Worm (Caenorhabditis elegans) whole organism, L1 larva: ENCODE data around the gene ric-8.
A peak's percentile ranks its signal among the peaks of the same experiment; 100 is the strongest.

Experiments used
- C04F5.9 ChIP-seq: sonication (generic microtip); optimal IDR thresholded peaks from 2 replicates; lab custom pipeline; 2016; ENCODE audit warnings: missing genetic modification characterization, missing compliant biosample characterization
- F16B12.6 ChIP-seq: fragments of 150-350 bp; optimal IDR thresholded peaks from 2 replicates; lab custom pipeline; 2014; ENCODE audit warnings: missing biosample characterization, missing genetic modification characterization
- alr-1 ChIP-seq: fragments of 200-800 bp; sonication (Bioruptor generic); optimal IDR thresholded peaks from 2 replicates; lab custom pipeline; 2018; ENCODE audit warnings: borderline replicate concordance, mild to moderate bottlenecking, missing genetic modification characterization, missing compliant biosample characterization
- aly-2 ChIP-seq: fragments of 150-350 bp; optimal IDR thresholded peaks from 2 replicates; lab custom pipeline; 2014; ENCODE audit warnings: missing biosample characterization, missing genetic modification characterization
- ama-1 ChIP-seq: fragments of 150-350 bp; optimal IDR thresholded peaks from 2 replicates; lab custom pipeline; 2014
- ceh-8 ChIP-seq: fragments of 200-800 bp; sonication (Bioruptor generic); optimal IDR thresholded peaks from 2 replicates; lab custom pipeline; 2018; ENCODE audit warnings: mild to moderate bottlenecking, missing genetic modification characterization, moderate library complexity, missing compliant biosample characterization
- ceh-88 ChIP-seq: fragments of 200-800 bp; sonication (Bioruptor generic); IDR thresholded peaks from 2 replicates; pipeline ENCODE4 v1.3.6; 2022; ENCODE audit warnings: missing genetic modification characterization, missing compliant biosample characterization
- ceh-90 ChIP-seq: sonication (generic microtip); optimal IDR thresholded peaks from 2 replicates; lab custom pipeline; 2016; ENCODE audit warnings: missing genetic modification characterization, missing compliant biosample characterization
- ces-1 ChIP-seq: fragments of 150-350 bp; optimal IDR thresholded peaks from 2 replicates; lab custom pipeline; 2014; ENCODE audit warnings: missing biosample characterization, missing genetic modification reagents, missing genetic modification characterization
- dpl-1 ChIP-seq, 3 experiments: fragments of 150-350 bp in 2 of 3; sonication (generic microtip) in 1 of 3; optimal IDR thresholded peaks; 2 replicates each; lab custom pipeline; 2014 to 2017; ENCODE audit warnings: missing biosample characterization in 3 of 3, missing genetic modification characterization in 3 of 3, missing genetic modification reagents in 3 of 3
- dsc-1 ChIP-seq: sonication (generic microtip); optimal IDR thresholded peaks from 2 replicates; lab custom pipeline; 2016; ENCODE audit warnings: mild to moderate bottlenecking, missing genetic modification characterization, missing compliant biosample characterization
- efl-3 ChIP-seq: fragments of 200-800 bp; sonication (Bioruptor generic); optimal IDR thresholded peaks from 2 replicates; lab custom pipeline; 2018; ENCODE audit warnings: mild to moderate bottlenecking, missing genetic modification characterization, missing compliant biosample characterization
- elt-2 ChIP-seq: sonication (generic microtip); optimal IDR thresholded peaks from 2 replicates; lab custom pipeline; 2016; ENCODE audit warnings: missing genetic modification characterization, mild to moderate bottlenecking, inconsistent platforms, missing compliant biosample characterization, missing genetic modification reagents
- fkh-10 ChIP-seq: sonication (generic microtip); optimal IDR thresholded peaks from 2 replicates; lab custom pipeline; 2017; ENCODE audit warnings: missing biosample characterization, missing genetic modification reagents, missing genetic modification characterization
- fkh-4 ChIP-seq: sonication (generic microtip); optimal IDR thresholded peaks from 2 replicates; lab custom pipeline; 2016; ENCODE audit warnings: missing compliant biosample characterization, missing genetic modification characterization, borderline replicate concordance
- fkh-8 ChIP-seq: sonication (generic microtip); optimal IDR thresholded peaks from 2 replicates; lab custom pipeline; 2016; ENCODE audit warnings: mild to moderate bottlenecking, missing genetic modification characterization, missing compliant biosample characterization
- fos-1 ChIP-seq: fragments of 150-350 bp; optimal IDR thresholded peaks from 2 replicates; lab custom pipeline; 2014; ENCODE audit warnings: missing biosample characterization, missing genetic modification characterization
- grh-1 ChIP-seq: fragments of 200-800 bp; sonication (Bioruptor generic); IDR thresholded peaks from 2 replicates; pipeline ENCODE4 v1.3.6; 2022; ENCODE audit warnings: missing genetic modification reagents, missing genetic modification characterization, missing compliant biosample characterization
- hlh-17 ChIP-seq: fragments of 200-800 bp; sonication (Bioruptor generic); optimal IDR thresholded peaks from 2 replicates; lab custom pipeline; 2018; ENCODE audit warnings: missing genetic modification characterization, mild to moderate bottlenecking, missing compliant biosample characterization, moderate library complexity, borderline replicate concordance
- hpl-2 ChIP-seq: fragments of 150-350 bp; optimal IDR thresholded peaks from 2 replicates; lab custom pipeline; 2014; ENCODE audit warnings: missing biosample characterization, missing genetic modification reagents, missing genetic modification characterization
- irx-1 ChIP-seq: sonication (generic microtip); optimal IDR thresholded peaks from 2 replicates; lab custom pipeline; 2016; ENCODE audit warnings: missing genetic modification characterization, missing compliant biosample characterization
- lsy-2 ChIP-seq, 2 experiments: fragments of 150-350 bp; optimal IDR thresholded peaks; 2 replicates each; lab custom pipeline; 2014; ENCODE audit warnings: missing biosample characterization in 2 of 2, missing genetic modification characterization in 2 of 2
- mab-9 ChIP-seq: fragments of 200-800 bp; sonication (Bioruptor generic); IDR thresholded peaks from 2 replicates; pipeline ENCODE4 v1.3.6; 2022; ENCODE audit warnings: missing genetic modification reagents, missing genetic modification characterization, missing compliant biosample characterization
- mdl-1 ChIP-seq, 2 experiments: fragments of 150-350 bp; optimal IDR thresholded peaks; 2 replicates each; lab custom pipeline; 2014 to 2017; ENCODE audit warnings: missing biosample characterization in 2 of 2, missing genetic modification characterization in 2 of 2, inconsistent platforms in 1 of 2
- mef-2 ChIP-seq: fragments of 150-350 bp; optimal IDR thresholded peaks from 2 replicates; lab custom pipeline; 2014; ENCODE audit warnings: missing biosample characterization, missing genetic modification characterization
- nhr-11 ChIP-seq: fragments of 150-350 bp; optimal IDR thresholded peaks from 2 replicates; lab custom pipeline; 2014; ENCODE audit warnings: missing biosample characterization, missing genetic modification characterization
- nhr-237 ChIP-seq: fragments of 150-350 bp; optimal IDR thresholded peaks from 2 replicates; lab custom pipeline; 2014; ENCODE audit warnings: missing biosample characterization, missing genetic modification characterization
- nhr-28 ChIP-seq: fragments of 150-350 bp; optimal IDR thresholded peaks from 2 replicates; lab custom pipeline; 2014; ENCODE audit warnings: missing biosample characterization, missing genetic modification characterization
- nhr-47 ChIP-seq: sonication (generic microtip); optimal IDR thresholded peaks from 2 replicates; lab custom pipeline; 2016; ENCODE audit warnings: mild to moderate bottlenecking, missing genetic modification characterization, moderate library complexity, missing compliant biosample characterization
- nhr-71 ChIP-seq: sonication (generic microtip); optimal IDR thresholded peaks from 2 replicates; lab custom pipeline; 2016; ENCODE audit warnings: mild to moderate bottlenecking, missing genetic modification characterization, moderate library complexity, missing compliant biosample characterization
- nhr-85 ChIP-seq: sonication (generic microtip); peaks from one replicate; lab custom pipeline; 2016; ENCODE audit warnings: missing genetic modification characterization, inconsistent platforms, missing compliant biosample characterization
- pax-3 ChIP-seq: fragments of 200-800 bp; sonication (Bioruptor generic); optimal IDR thresholded peaks from 2 replicates; lab custom pipeline; 2018; ENCODE audit warnings: mild to moderate bottlenecking, missing genetic modification characterization, moderate library complexity, missing compliant biosample characterization
- rnt-1 ChIP-seq: sonication (generic microtip); optimal IDR thresholded peaks from 2 replicates; lab custom pipeline; 2016; ENCODE audit warnings: mild to moderate bottlenecking, missing genetic modification characterization, moderate library complexity, missing compliant biosample characterization
- skn-1 ChIP-seq: fragments of 150-350 bp; optimal IDR thresholded peaks from 2 replicates; lab custom pipeline; 2014; ENCODE audit warnings: missing biosample characterization, missing genetic modification characterization
- sox-4 ChIP-seq: sonication (generic microtip); optimal IDR thresholded peaks from 2 replicates; lab custom pipeline; 2016; ENCODE audit warnings: missing genetic modification characterization, missing compliant biosample characterization
- sptf-1 ChIP-seq: fragments of 150-350 bp; optimal IDR thresholded peaks from 2 replicates; lab custom pipeline; 2014; ENCODE audit warnings: missing biosample characterization, missing genetic modification characterization
- sup-37 ChIP-seq: fragments of 200-800 bp; sonication (Bioruptor generic); optimal IDR thresholded peaks from 2 replicates; lab custom pipeline; 2018; ENCODE audit warnings: mild to moderate bottlenecking, missing genetic modification characterization, missing compliant biosample characterization
- swsn-7 ChIP-seq: sonication (generic microtip); optimal IDR thresholded peaks from 2 replicates; lab custom pipeline; 2016; ENCODE audit warnings: missing genetic modification characterization, missing compliant biosample characterization
- tlp-1 ChIP-seq: fragments of 150-350 bp; optimal IDR thresholded peaks from 2 replicates; lab custom pipeline; 2014; ENCODE audit warnings: missing biosample characterization, missing genetic modification characterization
- unc-130 ChIP-seq: fragments of 150-350 bp; optimal IDR thresholded peaks from 2 replicates; lab custom pipeline; 2017; ENCODE audit warnings: missing biosample characterization, missing genetic modification characterization, inconsistent platforms
- unc-86 ChIP-seq: sonication (generic microtip); optimal IDR thresholded peaks from 2 replicates; lab custom pipeline; 2016; ENCODE audit warnings: missing genetic modification characterization, missing compliant biosample characterization
- vab-15 ChIP-seq: sonication (generic microtip); optimal IDR thresholded peaks from 2 replicates; lab custom pipeline; 2017; ENCODE audit warnings: missing genotype, mild to moderate bottlenecking, missing genetic modification characterization, missing compliant biosample characterization
- xbp-1 ChIP-seq: sonication (generic microtip); optimal IDR thresholded peaks from 2 replicates; lab custom pipeline; 2016; ENCODE audit warnings: missing genetic modification characterization, missing compliant biosample characterization
- zag-1 ChIP-seq: fragments of 150-350 bp; optimal IDR thresholded peaks from 2 replicates; lab custom pipeline; 2014; ENCODE audit warnings: missing biosample characterization, missing genetic modification characterization
- ztf-11 ChIP-seq, 2 experiments: sonication (generic microtip); optimal IDR thresholded peaks; 2 replicates each; lab custom pipeline; 2016 to 2017; ENCODE audit warnings: missing genetic modification characterization in 2 of 2, missing biosample characterization in 1 of 2, missing compliant biosample characterization in 1 of 2

The ric-8 gene

DNA sequence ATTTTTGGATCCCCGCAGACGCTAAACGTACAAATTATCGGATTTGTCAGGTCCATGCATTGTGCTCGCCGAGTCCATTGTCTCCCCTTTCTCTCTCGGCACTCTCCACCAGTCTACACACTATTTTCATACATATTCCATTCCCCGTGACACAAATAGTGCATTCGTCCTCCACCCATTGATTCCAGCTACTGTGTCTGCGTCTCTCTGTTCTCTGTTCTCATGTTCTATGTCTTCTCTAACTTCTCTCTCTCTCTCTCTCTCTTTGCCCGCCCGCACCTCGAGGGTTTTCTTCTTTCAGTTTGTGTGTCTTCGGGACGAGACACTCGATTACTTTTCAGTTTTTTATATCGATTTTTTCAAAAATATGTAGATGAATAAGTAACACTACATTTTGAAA, 43.1 kb upstream of the ric-8 start (continued):
- TF ChIP-seq alr-1: no peak
- TF ChIP-seq ceh-8 (GFP tag; lab: Kevin White, UChicago): no peak
- peak; percentile 9 for TF ChIP-seq zag-1 (tag; lab: Kevin White, UChicago)
- TF ChIP-seq pax-3 (tag; lab: Kevin White, UChicago): peak; percentile 53
- TF ChIP-seq F16B12.6 (tag; lab: Kevin White, UChicago): peak; percentile 39
- TF ChIP-seq hpl-2: peak; percentile 36
- peak; percentile 87 for TF ChIP-seq swsn-7 (tag; lab: Kevin White, UChicago)
- peak; percentile 74 for TF ChIP-seq xbp-1 (tag; lab: Kevin White, UChicago)
- TF ChIP-seq fos-1: peak; percentile 55
- peak; percentile 38 for TF ChIP-seq mef-2
- TF ChIP-seq ceh-90 (tag; lab: Kevin White, UChicago): no peak
- TF ChIP-seq ces-1 (GFP tag; lab: Kevin White, UChicago): no peak
- no peak for TF ChIP-seq tlp-1 (tag; lab: Kevin White, UChicago)
- peak; percentile 74 to 78 (median 74) for TF ChIP-seq dpl-1 (GFP tag; optimal IDR thresholded peaks at IDR 0.05; lab: Kevin White, UChicago)
- TF ChIP-seq sup-37 (GFP tag; lab: Kevin White, UChicago): peak; percentile 31
- TF ChIP-seq unc-130 (tag; lab: Kevin White, UChicago): peak; percentile 57
- TF ChIP-seq sox-4 (tag; lab: Kevin White, UChicago): peak; percentile 10
- TF ChIP-seq rnt-1: peak; percentile 90
- TF ChIP-seq dsc-1 (tag; lab: Kevin White, UChicago): peak; percentile 62
- no peak for TF ChIP-seq sptf-1 (tag; lab: Kevin White, UChicago)
- peak; percentile 73 for TF ChIP-seq irx-1
- peak; percentile 84 for TF ChIP-seq nhr-85 (tag; lab: Kevin White, UChicago)
- peak; percentile 85 for TF ChIP-seq fkh-8
- no peak for TF ChIP-seq vab-15
- no peak for TF ChIP-seq aly-2
- peak; percentile 88 for TF ChIP-seq nhr-47
- TF ChIP-seq ztf-11 (tag; optimal IDR thresholded peaks at IDR 0.05; lab: Kevin White, UChicago): no peak
- peak; percentile 49 for TF ChIP-seq C04F5.9 (tag; lab: Kevin White, UChicago)
- peak; percentile 96 for TF ChIP-seq nhr-71 (tag; lab: Kevin White, UChicago)
- peak; percentile 81 for TF ChIP-seq skn-1 (tag; lab: Kevin White, UChicago)
- TF ChIP-seq fkh-10 (GFP tag; lab: Kevin White, UChicago): peak; percentile 17
- TF ChIP-seq hlh-17 (GFP tag; lab: Kevin White, UChicago): no peak
- TF ChIP-seq grh-1 (GFP tag; lab: Robert Waterston, UW): peak; percentile 50
- TF ChIP-seq fkh-4 (tag; lab: Kevin White, UChicago): no peak
- peak; percentile 91 for TF ChIP-seq nhr-11 (tag; lab: Kevin White, UChicago)
- peak; percentile 12 for TF ChIP-seq elt-2 (tag; lab: Kevin White, UChicago)
- no peak for TF ChIP-seq nhr-28
- TF ChIP-seq lsy-2 (tag; optimal IDR thresholded peaks at IDR 0.05; lab: Kevin White, UChicago): peak; percentile 84 to 89
- TF ChIP-seq ama-1: peak; percentile 83
- peak in 1 of 2 experiments; percentile 93 for TF ChIP-seq mdl-1 (tag; optimal IDR thresholded peaks at IDR 0.05; lab: Kevin White, UChicago)
- TF ChIP-seq efl-3 (GFP tag; lab: Kevin White, UChicago): no peak
- no peak for TF ChIP-seq mab-9 (GFP tag; lab: Robert Waterston, UW)
- peak; percentile 4 for TF ChIP-seq nhr-237 (tag; lab: Kevin White, UChicago)
- TF ChIP-seq, all 84 proteins: peak for 54

- TF ChIP-seq ceh-88 (GFP tag; lab: Robert Waterston, UW) (peak; percentile 31; the same call in 1 of the 2 replicates), unc-86 (tag; lab: Kevin White, UChicago) (no peak)
These were observed 41.9 kb upstream of the ric-8 start, which contains the start of gene epg-9 for ce11 chrIV:2600841-2601240. Gene epg-9, plus strand, starts transcription at chrIV:2601141.
